Worm (Caenorhabditis elegans): ENCODE results near the gene C35A5.11.

Gene C35A5.11

DNA sequence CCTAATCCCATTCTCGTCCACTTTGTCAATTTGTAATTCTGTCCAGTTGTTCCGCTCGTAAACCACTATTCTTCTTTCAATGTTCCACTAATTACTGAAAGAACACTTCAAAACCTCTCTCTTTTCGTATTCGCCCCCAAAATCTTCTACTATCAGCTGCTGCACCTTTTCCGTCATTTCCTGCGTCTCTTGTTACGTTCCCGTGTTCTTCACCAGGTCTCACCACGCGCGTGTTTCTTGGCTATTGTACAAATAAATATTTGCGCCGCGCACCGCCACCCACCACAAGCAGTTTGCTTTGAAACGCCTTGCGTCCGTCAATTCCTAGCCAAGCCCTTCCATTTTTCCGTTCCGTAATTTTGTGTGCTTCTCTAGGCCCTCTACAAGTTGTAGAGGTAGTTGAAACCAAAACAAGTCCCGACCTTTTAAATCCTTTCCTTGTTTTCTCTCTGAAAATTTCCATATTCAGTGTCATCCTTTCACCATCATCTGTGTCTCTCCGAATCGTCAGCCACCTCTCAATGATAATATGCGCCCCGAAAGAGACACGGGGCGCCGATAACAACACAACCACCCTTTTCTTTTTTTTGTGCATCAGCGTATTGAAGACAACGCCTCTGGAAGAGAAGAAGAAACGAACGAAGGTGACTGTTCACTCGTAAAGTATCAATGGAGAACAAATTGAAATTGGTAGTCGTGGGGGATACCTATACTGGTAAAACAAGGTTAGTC lies 24.6 kb downstream of the C35A5.11 start, which contains the start of the genes crp-1 and Y32F6B.9:
Gene crp-1 (plus strand): TSS at position 468 of the 732 bp plus-strand sequence.
Gene Y32F6B.9 (plus strand): TSS at position 603 of the 732 bp plus-strand sequence.
- TF ChIP-seq rcor-1 (GFP tag; IDR thresholded peaks at IDR 0.05), result no peak
- no peak for TF ChIP-seq hlh-26 (GFP tag; conservative IDR thresholded peaks at IDR 0.05)
- TF ChIP-seq madf-6 (GFP tag; IDR thresholded peaks at IDR 0.05), result no peak
- TF ChIP-seq cebp-1 (GFP tag; IDR thresholded peaks at IDR 0.05), result no peak
- peak; percentile 13 for TF ChIP-seq cebp-1 (tag; optimal IDR thresholded peaks at IDR 0.05)
- TF ChIP-seq snpc-1.1 (tag; optimal IDR thresholded peaks at IDR 0.05; ENCODE audit: insufficient read depth), result no peak
- TF ChIP-seq F55B11.4 (tag; optimal IDR thresholded peaks at IDR 0.05; ENCODE audit: borderline replicate concordance, insufficient read depth), result no peak
- no peak for TF ChIP-seq ztf-18 (tag; optimal IDR thresholded peaks at IDR 0.05)
- TF ChIP-seq ztf-25 (GFP tag; IDR thresholded peaks at IDR 0.05), result no peak
- 0 out of 2 replicates have a peak, but pooled peaks have one; percentile 19 for TF ChIP-seq B0336.3 (GFP tag; IDR thresholded peaks at IDR 0.05)
- TF ChIP-seq tbx-9 (tag; optimal IDR thresholded peaks at IDR 0.05; ENCODE audit: borderline replicate concordance), result no peak
- peak; percentile 55 for TF ChIP-seq nhr-80 (tag; optimal IDR thresholded peaks at IDR 0.05)
- TF ChIP-seq aptf-3 (GFP tag; IDR thresholded peaks at IDR 0.05), result no peak
- TF ChIP-seq lin-40 (tag; optimal IDR thresholded peaks at IDR 0.05), result no peak
- no peak for TF ChIP-seq ceh-79 (tag; optimal IDR thresholded peaks at IDR 0.05)
- TF ChIP-seq ceh-58 (GFP tag; IDR thresholded peaks at IDR 0.05), result no peak
- TF ChIP-seq mes-4 (tag; optimal IDR thresholded peaks at IDR 0.05), result no peak
- no peak for TF ChIP-seq snpc-1.3 (tag; optimal IDR thresholded peaks at IDR 0.05; ENCODE audit: insufficient read depth)
- no peak for TF ChIP-seq Y53F4B.3 (GFP tag; IDR thresholded peaks at IDR 0.05)
- TF ChIP-seq nhr-90 (tag; optimal IDR thresholded peaks at IDR 0.05), result no peak
- no peak for TF ChIP-seq sptf-2 (GFP tag; optimal IDR thresholded peaks at IDR 0.05)
- no peak for TF ChIP-seq pha-4 (tag; optimal IDR thresholded peaks at IDR 0.05)
- TF ChIP-seq let-607 (tag; optimal IDR thresholded peaks at IDR 0.05), result peak in 1 of 2 experiments; percentile 27
- TF ChIP-seq ama-1 (optimal IDR thresholded peaks at IDR 0.05), result no peak
- no peak for TF ChIP-seq ama-1 (GFP tag; optimal IDR thresholded peaks at IDR 0.05)
- no peak for TF ChIP-seq ets-4 (GFP tag; optimal IDR thresholded peaks at IDR 0.05)
- TF ChIP-seq zim-3 (tag; optimal IDR thresholded peaks at IDR 0.05), result no peak
- no peak for TF ChIP-seq repo-1 (tag; optimal IDR thresholded peaks at IDR 0.05)
- peak; percentile 47 for TF ChIP-seq dox-1 (GFP tag; IDR thresholded peaks at IDR 0.05)
- no peak for TF ChIP-seq nfya-2 (GFP tag; IDR thresholded peaks at IDR 0.05)

DNA sequence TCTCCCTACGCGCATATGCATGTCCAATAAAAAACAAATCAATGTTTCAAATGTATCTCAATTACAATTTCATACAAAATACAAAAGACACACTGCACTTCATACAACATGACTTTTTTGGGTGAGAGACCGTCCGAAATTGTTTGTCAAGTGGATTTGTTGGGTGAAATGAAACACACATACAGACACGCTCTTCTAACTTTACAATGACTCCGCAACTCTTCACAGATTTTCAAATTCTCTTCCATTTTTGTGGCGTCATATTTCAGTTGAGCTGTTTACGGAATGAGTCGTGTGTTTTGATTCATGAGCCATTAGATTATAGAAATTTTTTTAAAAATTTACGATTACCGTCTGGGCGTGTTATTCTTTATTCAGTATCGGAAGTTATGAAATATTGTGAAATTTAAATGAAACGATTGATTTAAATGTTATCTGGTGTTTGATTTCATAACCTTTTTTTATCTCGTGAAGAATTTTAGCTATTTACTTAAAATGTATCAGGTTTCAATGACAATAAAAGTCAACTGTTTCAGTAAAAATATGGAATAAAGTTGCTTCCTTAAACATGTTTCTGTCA lies 26.0 kb downstream of the C35A5.11 start:
- TF ChIP-seq cebp-1 (GFP tag; IDR thresholded peaks at IDR 0.05) (peak; percentile 51), cebp-1 (tag; optimal IDR thresholded peaks at IDR 0.05) (peak; percentile 85), let-607 (tag; optimal IDR thresholded peaks at IDR 0.05) (no peak), ZK185.1 (tag; optimal IDR thresholded peaks at IDR 0.05; ENCODE audit: poor library complexity, severe bottlenecking) (peak; percentile 8), ama-1 (optimal IDR thresholded peaks at IDR 0.05) (peak; percentile 66), ama-1 (GFP tag; optimal IDR thresholded peaks at IDR 0.05) (no peak), ceh-27 (GFP tag; optimal IDR thresholded peaks at IDR 0.05) (peak; percentile 4), B0035.1 (tag; optimal IDR thresholded peaks at IDR 0.05) (peak; percentile 15), nhr-27 (tag; optimal IDR thresholded peaks at IDR 0.05) (no peak), madf-3 (GFP tag; IDR thresholded peaks at IDR 0.05) (peak; percentile 68; the same call in 1 of the 2 replicates)

Data from whole organism, young adult.